Fruit fly (Drosophila melanogaster): Measurements from ENCODE around the gene CG17270.

DNA sequence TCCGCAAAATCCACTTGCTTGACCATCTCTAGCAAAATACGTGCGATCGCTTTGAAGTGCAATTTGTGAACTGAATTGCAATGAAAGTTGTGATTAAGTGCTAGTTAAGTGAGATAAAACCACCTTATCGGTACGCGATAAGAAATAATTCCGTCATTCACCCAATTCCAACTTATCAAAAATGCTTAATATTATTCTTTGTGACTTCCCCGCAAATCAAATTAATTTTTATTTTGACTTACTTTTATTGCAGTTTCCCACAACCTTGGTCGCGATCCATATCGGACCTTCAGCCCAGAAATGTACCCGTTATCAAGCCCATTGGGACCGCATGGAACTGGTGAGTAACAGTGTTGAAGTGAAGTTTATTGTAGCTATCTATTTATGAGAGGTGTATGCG lies 46.2 kb downstream of the CG17270 start, which contains the start of gene Takl1:
- TF ChIP-seq cic (GFP tag; optimal IDR thresholded peaks at IDR 0.05) (peak; percentile 17), CG14711 (tag; optimal IDR thresholded peaks at IDR 0.05) (no peak), Clk (GFP tag; optimal IDR thresholded peaks at IDR 0.05) (no peak)
